Worm (Caenorhabditis elegans) whole organism, L3 larva: ENCODE data around the gene K04C2.8.
A peak's percentile ranks its signal among the peaks of the same experiment; 100 is the strongest.

Experiments
- R02D3.7 ChIP-seq: fragments of 150-350 bp; optimal IDR thresholded peaks from 2 replicates; lab custom pipeline; 2014; ENCODE audit warnings: missing biosample characterization, missing genetic modification characterization
- ZK546.5 ChIP-seq: sonication (generic microtip); optimal IDR thresholded peaks from 2 replicates; lab custom pipeline; 2017; ENCODE audit warnings: missing biosample characterization, missing genetic modification characterization
- aly-2 ChIP-seq: fragments of 150-350 bp; optimal IDR thresholded peaks from 2 replicates; lab custom pipeline; 2014; ENCODE audit warnings: missing biosample characterization, missing genetic modification characterization
- ama-1 ChIP-seq: fragments of 150-350 bp; optimal IDR thresholded peaks from 2 replicates; lab custom pipeline; 2018
- ceh-16 ChIP-seq: sonication (generic microtip); optimal IDR thresholded peaks from 2 replicates; lab custom pipeline; 2017; ENCODE audit warnings: missing biosample characterization, missing genetic modification characterization
- ceh-28 ChIP-seq: fragments of 150-350 bp; optimal IDR thresholded peaks from 2 replicates; lab custom pipeline; 2014; ENCODE audit warnings: missing biosample characterization, missing genetic modification reagents, missing genetic modification characterization
- ceh-82 ChIP-seq: fragments of 150-350 bp; optimal IDR thresholded peaks from 2 replicates; lab custom pipeline; 2014; ENCODE audit warnings: missing biosample characterization, missing genetic modification characterization
- ceh-9 ChIP-seq: sonication (generic microtip); optimal IDR thresholded peaks from 2 replicates; lab custom pipeline; 2018; ENCODE audit warnings: missing biosample characterization, missing genetic modification characterization
- daf-12 ChIP-seq: fragments of 150-350 bp; optimal IDR thresholded peaks from 2 replicates; lab custom pipeline; 2014; ENCODE audit warnings: missing biosample characterization, missing genetic modification reagents, missing genetic modification characterization
- egl-27 ChIP-seq: sonication (generic microtip); optimal IDR thresholded peaks from 4 replicates; lab custom pipeline; 2017; ENCODE audit warnings: missing biosample characterization, missing genetic modification reagents, missing genetic modification characterization
- egl-5 ChIP-seq: fragments of 150-350 bp; optimal IDR thresholded peaks from 2 replicates; lab custom pipeline; 2017; ENCODE audit warnings: missing biosample characterization, missing genetic modification reagents, missing genetic modification characterization, inconsistent platforms
- elt-1 ChIP-seq: fragments of 150-350 bp; optimal IDR thresholded peaks from 2 replicates; lab custom pipeline; 2014; ENCODE audit warnings: missing biosample characterization, missing genetic modification characterization
- elt-2 ChIP-seq: sonication (generic microtip); optimal IDR thresholded peaks from 2 replicates; lab custom pipeline; 2016; ENCODE audit warnings: missing genetic modification reagents, mild to moderate bottlenecking, missing genetic modification characterization, missing compliant biosample characterization
- elt-3 ChIP-seq, 3 experiments: fragments of 150-350 bp in 1 of 3; sonication (generic microtip) in 2 of 3; optimal IDR thresholded peaks; 2 replicates in 2 of 3; 4 replicates in 1 of 3; lab custom pipeline; 2014 to 2017; ENCODE audit warnings: missing biosample characterization in 3 of 3, missing genetic modification characterization in 3 of 3
- eor-1 ChIP-seq, 2 experiments: fragments of 150-350 bp; optimal IDR thresholded peaks; 2 replicates each; lab custom pipeline; 2014 to 2018; ENCODE audit warnings: missing biosample characterization in 2 of 2, missing genetic modification characterization in 2 of 2
- fkh-10 ChIP-seq: sonication (generic microtip); optimal IDR thresholded peaks from 2 replicates; lab custom pipeline; 2017; ENCODE audit warnings: missing biosample characterization, missing genetic modification reagents, missing genetic modification characterization
- fkh-2 ChIP-seq: fragments of 150-350 bp; optimal IDR thresholded peaks from 2 replicates; lab custom pipeline; 2014; ENCODE audit warnings: missing biosample characterization, missing genetic modification reagents, missing genetic modification characterization
- fos-1 ChIP-seq: fragments of 150-350 bp; optimal IDR thresholded peaks from 2 replicates; lab custom pipeline; 2014; ENCODE audit warnings: missing biosample characterization, missing genetic modification characterization
- hmg-11 ChIP-seq: sonication (generic microtip); optimal IDR thresholded peaks from 2 replicates; lab custom pipeline; 2016; ENCODE audit warnings: missing genetic modification characterization, missing compliant biosample characterization
- jun-1 ChIP-seq: fragments of 150-350 bp; optimal IDR thresholded peaks from 2 replicates; lab custom pipeline; 2014; ENCODE audit warnings: missing biosample characterization, missing genetic modification reagents, missing genetic modification characterization
- lin-15B ChIP-seq: fragments of 150-350 bp; optimal IDR thresholded peaks from 2 replicates; lab custom pipeline; 2014; ENCODE audit warnings: missing biosample characterization, missing genetic modification characterization
- lin-39 ChIP-seq: fragments of 150-350 bp; optimal IDR thresholded peaks from 2 replicates; lab custom pipeline; 2018; ENCODE audit warnings: missing biosample characterization, missing genetic modification reagents, missing genetic modification characterization
- lsy-12 ChIP-seq: sonication (generic microtip); optimal IDR thresholded peaks from 2 replicates; lab custom pipeline; 2016; ENCODE audit warnings: mild to moderate bottlenecking, missing genetic modification characterization, missing compliant biosample characterization
- mdl-1 ChIP-seq: fragments of 150-350 bp; optimal IDR thresholded peaks from 2 replicates; lab custom pipeline; 2014; ENCODE audit warnings: missing biosample characterization, missing genetic modification characterization
- mml-1 ChIP-seq: fragments of 150-350 bp; sonication (generic microtip); optimal IDR thresholded peaks from 3 replicates; lab custom pipeline; 2014; ENCODE audit warnings: missing biosample characterization, missing genetic modification characterization
- nfya-1 ChIP-seq: sonication (generic microtip); optimal IDR thresholded peaks from 2 replicates; lab custom pipeline; 2017; ENCODE audit warnings: missing genetic modification characterization, mild to moderate bottlenecking, missing compliant biosample characterization, antibody characterized with exemption, moderate library complexity; ENCODE audit not compliant: insufficient read depth
- nhr-11 ChIP-seq: fragments of 150-350 bp; optimal IDR thresholded peaks from 2 replicates; lab custom pipeline; 2014; ENCODE audit warnings: missing biosample characterization, missing genetic modification characterization
- nhr-12 ChIP-seq: fragments of 150-350 bp; optimal IDR thresholded peaks from 2 replicates; lab custom pipeline; 2014; ENCODE audit warnings: missing biosample characterization, missing genetic modification characterization
- nhr-23 ChIP-seq: fragments of 150-350 bp; optimal IDR thresholded peaks from 2 replicates; lab custom pipeline; 2014; ENCODE audit warnings: missing biosample characterization, missing genetic modification reagents, missing genetic modification characterization
- nhr-237 ChIP-seq: fragments of 150-350 bp; optimal IDR thresholded peaks from 2 replicates; lab custom pipeline; 2014; ENCODE audit warnings: missing biosample characterization, missing genetic modification characterization
- nhr-25 ChIP-seq: sonication (generic microtip); optimal IDR thresholded peaks from 2 replicates; lab custom pipeline; 2017; ENCODE audit warnings: missing biosample characterization, missing genetic modification characterization
- nhr-28 ChIP-seq: fragments of 150-350 bp; optimal IDR thresholded peaks from 2 replicates; lab custom pipeline; 2014; ENCODE audit warnings: missing biosample characterization, missing genetic modification characterization
- nhr-43 ChIP-seq: sonication (generic microtip); optimal IDR thresholded peaks from 2 replicates; lab custom pipeline; 2016; ENCODE audit warnings: mild to moderate bottlenecking, missing genetic modification characterization, missing compliant biosample characterization; ENCODE audit not compliant: poor library complexity, severe bottlenecking
- nhr-67 ChIP-seq: fragments of 150-350 bp; optimal IDR thresholded peaks from 2 replicates; lab custom pipeline; 2014; ENCODE audit warnings: missing biosample characterization, missing genetic modification characterization
- nhr-76 ChIP-seq: fragments of 150-350 bp; sonication (generic microtip); optimal IDR thresholded peaks from 5 replicates; lab custom pipeline; 2014; ENCODE audit warnings: missing biosample characterization, missing genetic modification characterization
- nhr-77 ChIP-seq: fragments of 150-350 bp; optimal IDR thresholded peaks from 2 replicates; lab custom pipeline; 2014; ENCODE audit warnings: missing biosample characterization, missing genetic modification characterization
- pha-4 ChIP-seq: fragments of 150-350 bp; optimal IDR thresholded peaks from 2 replicates; lab custom pipeline; 2014; ENCODE audit warnings: missing biosample characterization, missing genetic modification reagents, missing genetic modification characterization
- pqm-1 ChIP-seq: fragments of 150-350 bp; optimal IDR thresholded peaks from 2 replicates; lab custom pipeline; 2017; ENCODE audit warnings: missing biosample characterization, missing genetic modification characterization, inconsistent platforms
- sea-2 ChIP-seq: fragments of 150-350 bp; sonication (generic microtip); optimal IDR thresholded peaks from 4 replicates; lab custom pipeline; 2014; ENCODE audit warnings: missing biosample characterization, missing genetic modification reagents, missing genetic modification characterization
- skn-1 ChIP-seq: fragments of 150-350 bp; optimal IDR thresholded peaks from 2 replicates; lab custom pipeline; 2014; ENCODE audit warnings: missing biosample characterization, missing genetic modification characterization
- snpc-4 ChIP-seq: fragments of 150-350 bp; optimal IDR thresholded peaks from 2 replicates; lab custom pipeline; 2014; ENCODE audit warnings: missing biosample characterization, missing genetic modification characterization
- tbx-2 ChIP-seq: sonication (generic microtip); optimal IDR thresholded peaks from 2 replicates; lab custom pipeline; 2016; ENCODE audit warnings: mild to moderate bottlenecking, missing genetic modification characterization, missing compliant biosample characterization
- unc-39 ChIP-seq: sonication (generic microtip); optimal IDR thresholded peaks from 4 replicates; lab custom pipeline; 2017; ENCODE audit warnings: missing biosample characterization, missing genetic modification characterization
- unc-62 ChIP-seq: fragments of 150-350 bp; sonication (generic microtip); optimal IDR thresholded peaks from 4 replicates; lab custom pipeline; 2014; ENCODE audit warnings: missing biosample characterization, missing genetic modification reagents, missing genetic modification characterization
- zag-1 ChIP-seq: fragments of 150-350 bp; optimal IDR thresholded peaks from 2 replicates; lab custom pipeline; 2014; ENCODE audit warnings: missing biosample characterization, missing genetic modification characterization
- ztf-11 ChIP-seq: fragments of 150-350 bp; optimal IDR thresholded peaks from 2 replicates; lab custom pipeline; 2014; ENCODE audit warnings: missing biosample characterization, missing genetic modification characterization
- ztf-4 ChIP-seq: fragments of 150-350 bp; optimal IDR thresholded peaks from 2 replicates; lab custom pipeline; 2014; ENCODE audit warnings: missing biosample characterization, missing genetic modification characterization

Gene K04C2.8

DNA sequence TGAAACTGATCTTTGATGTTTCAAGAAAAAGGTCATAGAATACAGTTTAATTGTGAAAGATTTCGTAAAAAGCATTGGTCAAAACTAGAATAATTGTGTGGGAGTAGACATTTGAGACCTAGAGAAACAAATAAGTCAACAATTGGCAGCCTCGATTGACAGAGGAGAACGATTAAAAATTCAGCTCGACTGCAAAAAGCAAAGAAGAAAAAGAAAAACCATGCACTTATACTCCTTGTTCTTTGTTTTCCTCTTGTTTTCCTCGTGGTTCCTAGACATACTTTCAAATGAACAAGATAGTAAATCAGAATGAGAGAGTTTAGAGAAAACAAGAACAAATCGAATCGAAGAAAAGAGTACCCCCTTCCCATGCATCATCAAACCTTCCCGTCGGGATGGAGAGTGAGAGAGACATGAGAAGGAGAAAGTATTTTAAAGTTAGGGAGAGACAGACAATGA is 12.7 kb upstream of the K04C2.8 start:
- TF ChIP-seq skn-1 (tag; lab: Kevin White, UChicago) (peak; percentile 31), nhr-77 (tag; lab: Kevin White, UChicago) (no peak), nhr-43 (tag; lab: Kevin White, UChicago) (no peak), ztf-11 (tag; lab: Kevin White, UChicago) (no peak), nhr-25 (tag; lab: Kevin White, UChicago) (peak; percentile 3), nhr-76 (tag; lab: Kevin White, UChicago) (no peak), ceh-9 (tag; lab: Kevin White, UChicago) (no peak), elt-1 (no peak), ama-1 (lab: Kevin White, UChicago) (no peak), nhr-12 (tag; lab: Kevin White, UChicago) (no peak), nhr-67 (tag; lab: Kevin White, UChicago) (no peak), tbx-2 (tag; lab: Kevin White, UChicago) (no peak), ceh-82 (no peak), pha-4 (tag; lab: Kevin White, UChicago) (peak; percentile 79), zag-1 (tag; lab: Kevin White, UChicago) (no peak), R02D3.7 (no peak), unc-39 (tag; lab: Kevin White, UChicago) (no peak), eor-1 (tag; optimal IDR thresholded peaks at IDR 0.05; lab: Kevin White, UChicago) (no peak), fkh-2 (tag; lab: Kevin White, UChicago) (no peak), elt-3 (tag; optimal IDR thresholded peaks at IDR 0.05; lab: Kevin White, UChicago) (no peak), elt-2 (tag; lab: Kevin White, UChicago) (peak; percentile 77), ZK546.5 (no peak), nhr-11 (tag; lab: Kevin White, UChicago) (no peak), unc-62 (no peak), daf-12 (tag; lab: Kevin White, UChicago) (no peak), lin-15B (tag; lab: Kevin White, UChicago) (peak; percentile 29), lin-39 (tag; lab: Kevin White, UChicago) (no peak), nhr-237 (no peak), mml-1 (tag; lab: Kevin White, UChicago) (no peak), hmg-11 (tag; lab: Kevin White, UChicago) (no peak), mdl-1 (peak; percentile 14), fos-1 (tag; lab: Kevin White, UChicago) (no peak), pqm-1 (tag; lab: Kevin White, UChicago) (peak; percentile 79), ztf-4 (tag; lab: Kevin White, UChicago) (no peak), snpc-4 (no peak), nhr-23 (tag; lab: Kevin White, UChicago) (peak; percentile 63), sea-2 (GFP tag; lab: Kevin White, UChicago) (no peak), ceh-28 (tag; lab: Kevin White, UChicago) (peak; percentile 36), ceh-16 (no peak), egl-5 (no peak), jun-1 (tag; lab: Kevin White, UChicago) (peak; percentile 81), lsy-12 (no peak), fkh-10 (GFP tag; lab: Kevin White, UChicago) (no peak), nhr-28 (tag; lab: Kevin White, UChicago) (no peak), nfya-1 (tag; lab: Kevin White, UChicago) (peak; percentile 33), aly-2 (tag; lab: Kevin White, UChicago) (no peak), egl-27 (tag; lab: Kevin White, UChicago) (no peak)
